Worm (Caenorhabditis elegans) whole organism, L2 larva: Measurements from ENCODE around the gene Y48A6B.14.

ENCODE experiments used
- C34F6.9 ChIP-seq: fragments of 150-350 bp; optimal IDR thresholded peaks from 2 replicates; lab custom pipeline; 2014; ENCODE audit warnings: missing biosample characterization, missing genetic modification characterization
- F13H6.1 ChIP-seq: sonication (generic microtip); optimal IDR thresholded peaks from 2 replicates; lab custom pipeline; 2016; ENCODE audit warnings: missing genetic modification characterization, missing compliant biosample characterization
- R02D3.7 ChIP-seq: fragments of 150-350 bp; optimal IDR thresholded peaks from 2 replicates; lab custom pipeline; 2014; ENCODE audit warnings: missing biosample characterization, missing genetic modification characterization
- Y55F3AM.14 ChIP-seq: fragments of 200-800 bp; sonication (Bioruptor generic); optimal IDR thresholded peaks from 2 replicates; lab custom pipeline; 2018; ENCODE audit warnings: mild to moderate bottlenecking, missing genetic modification characterization, missing compliant biosample characterization
- ZK546.5 ChIP-seq: sonication (generic microtip); optimal IDR thresholded peaks from 2 replicates; lab custom pipeline; 2017; ENCODE audit warnings: missing biosample characterization, missing genetic modification characterization
- alr-1 ChIP-seq: fragments of 150-350 bp; optimal IDR thresholded peaks from 2 replicates; lab custom pipeline; 2014; ENCODE audit warnings: missing biosample characterization, missing genetic modification characterization
- aly-2 ChIP-seq: fragments of 150-350 bp; optimal IDR thresholded peaks from 2 replicates; lab custom pipeline; 2014; ENCODE audit warnings: missing biosample characterization, missing genetic modification characterization
- ama-1 ChIP-seq: fragments of 150-350 bp; optimal IDR thresholded peaks from 2 replicates; lab custom pipeline; 2018; ENCODE audit warnings: inconsistent platforms
- blmp-1 ChIP-seq: sonication (generic microtip); optimal IDR thresholded peaks from 2 replicates; lab custom pipeline; 2017; ENCODE audit warnings: missing genetic modification characterization, mild to moderate bottlenecking, missing compliant biosample characterization, antibody characterized with exemption, moderate library complexity; ENCODE audit not compliant: insufficient read depth
- ceh-16 ChIP-seq: fragments of 150-350 bp; optimal IDR thresholded peaks from 2 replicates; lab custom pipeline; 2014; ENCODE audit warnings: missing biosample characterization, missing genetic modification characterization
- ceh-82 ChIP-seq: fragments of 150-350 bp; optimal IDR thresholded peaks from 2 replicates; lab custom pipeline; 2014; ENCODE audit warnings: missing biosample characterization, missing genetic modification characterization
- crh-2 ChIP-seq: sonication (generic microtip); optimal IDR thresholded peaks from 2 replicates; lab custom pipeline; 2017; ENCODE audit warnings: missing biosample characterization, missing genetic modification characterization
- dmd-4 ChIP-seq: sonication (generic microtip); optimal IDR thresholded peaks from 2 replicates; lab custom pipeline; 2017; ENCODE audit warnings: missing biosample characterization, missing genetic modification characterization
- egl-27 ChIP-seq: sonication (generic microtip); optimal IDR thresholded peaks from 3 replicates; lab custom pipeline; 2017; ENCODE audit warnings: missing biosample characterization, missing genetic modification reagents, missing genetic modification characterization
- elt-1 ChIP-seq: fragments of 150-350 bp; optimal IDR thresholded peaks from 2 replicates; lab custom pipeline; 2014; ENCODE audit warnings: missing biosample characterization, missing genetic modification characterization
- elt-3 ChIP-seq: sonication (generic microtip); optimal IDR thresholded peaks from 2 replicates; lab custom pipeline; 2017; ENCODE audit warnings: missing biosample characterization, missing genetic modification characterization
- fos-1 ChIP-seq: fragments of 150-350 bp; optimal IDR thresholded peaks from 2 replicates; lab custom pipeline; 2014; ENCODE audit warnings: missing biosample characterization, missing genetic modification characterization
- gmeb-1 ChIP-seq: fragments of 150-350 bp; optimal IDR thresholded peaks from 2 replicates; lab custom pipeline; 2014; ENCODE audit warnings: missing biosample characterization, missing genetic modification characterization
- lin-11 ChIP-seq: fragments of 150-350 bp; sonication (generic microtip); optimal IDR thresholded peaks from 2 replicates; lab custom pipeline; 2014; ENCODE audit warnings: missing biosample characterization, missing genetic modification characterization, inconsistent platforms, mixed read lengths
- lin-13 ChIP-seq: fragments of 150-350 bp; optimal IDR thresholded peaks from 2 replicates; lab custom pipeline; 2014; ENCODE audit warnings: missing biosample characterization, missing genetic modification reagents, missing genetic modification characterization
- lin-39 ChIP-seq: fragments of 150-350 bp; optimal IDR thresholded peaks from 2 replicates; lab custom pipeline; 2014; ENCODE audit warnings: missing biosample characterization, missing genetic modification reagents, missing genetic modification characterization
- lsy-2 ChIP-seq, 2 experiments: fragments of 150-350 bp in 1 of 2; sonication (generic microtip) in 1 of 2; optimal IDR thresholded peaks; 2 replicates each; lab custom pipeline; 2014 to 2017; ENCODE audit warnings: missing biosample characterization in 2 of 2, missing genetic modification characterization in 2 of 2
- mab-5 ChIP-seq: fragments of 150-350 bp; optimal IDR thresholded peaks from 2 replicates; lab custom pipeline; 2014; ENCODE audit warnings: missing biosample characterization, missing genetic modification characterization
- mbf-1 ChIP-seq: sonication (generic microtip); optimal IDR thresholded peaks from 2 replicates; lab custom pipeline; 2017; ENCODE audit warnings: missing biosample characterization, missing genetic modification characterization
- mdl-1 ChIP-seq, 2 experiments: fragments of 150-350 bp in 1 of 2; sonication (generic microtip) in 1 of 2; optimal IDR thresholded peaks; 2 replicates each; lab custom pipeline; 2017; ENCODE audit warnings: missing biosample characterization in 2 of 2, missing genetic modification characterization in 2 of 2
- nhr-10 ChIP-seq: sonication (generic microtip); optimal IDR thresholded peaks from 2 replicates; lab custom pipeline; 2017; ENCODE audit warnings: missing biosample characterization, missing genetic modification characterization
- nhr-11 ChIP-seq: fragments of 150-350 bp; optimal IDR thresholded peaks from 2 replicates; lab custom pipeline; 2014; ENCODE audit warnings: missing biosample characterization, missing genetic modification characterization
- nhr-12 ChIP-seq: fragments of 150-350 bp; optimal IDR thresholded peaks from 2 replicates; lab custom pipeline; 2014; ENCODE audit warnings: missing biosample characterization, missing genetic modification characterization
- nhr-129 ChIP-seq: fragments of 150-350 bp; optimal IDR thresholded peaks from 2 replicates; lab custom pipeline; 2014; ENCODE audit warnings: missing biosample characterization, missing genetic modification characterization
- nhr-21 ChIP-seq: fragments of 150-350 bp; optimal IDR thresholded peaks from 2 replicates; lab custom pipeline; 2014; ENCODE audit warnings: missing biosample characterization, missing genetic modification characterization
- nhr-23 ChIP-seq: fragments of 150-350 bp; optimal IDR thresholded peaks from 2 replicates; lab custom pipeline; 2014; ENCODE audit warnings: missing biosample characterization, missing genetic modification reagents, missing genetic modification characterization
- nhr-237 ChIP-seq: fragments of 150-350 bp; optimal IDR thresholded peaks from 2 replicates; lab custom pipeline; 2014; ENCODE audit warnings: missing biosample characterization, missing genetic modification characterization
- nhr-25 ChIP-seq: fragments of 150-350 bp; sonication (generic microtip); optimal IDR thresholded peaks from 3 replicates; lab custom pipeline; 2014; ENCODE audit warnings: missing biosample characterization, missing genetic modification characterization
- nhr-6 ChIP-seq: fragments of 150-350 bp; optimal IDR thresholded peaks from 2 replicates; lab custom pipeline; 2014; ENCODE audit warnings: missing biosample characterization, missing genetic modification characterization
- nhr-77 ChIP-seq: fragments of 150-350 bp; optimal IDR thresholded peaks from 2 replicates; lab custom pipeline; 2014; ENCODE audit warnings: missing biosample characterization, missing genetic modification characterization
- peb-1 ChIP-seq: fragments of 150-350 bp; optimal IDR thresholded peaks from 2 replicates; lab custom pipeline; 2014; ENCODE audit warnings: missing biosample characterization, missing genetic modification characterization
- sem-4 ChIP-seq: fragments of 150-350 bp; optimal IDR thresholded peaks from 2 replicates; lab custom pipeline; 2014; ENCODE audit warnings: missing biosample characterization, missing genetic modification reagents, missing genetic modification characterization
- skn-1 ChIP-seq: sonication (generic microtip); optimal IDR thresholded peaks from 2 replicates; lab custom pipeline; 2017; ENCODE audit warnings: missing biosample characterization, missing genetic modification characterization
- sma-3 ChIP-seq: sonication (generic microtip); optimal IDR thresholded peaks from 2 replicates; lab custom pipeline; 2016; ENCODE audit warnings: missing genetic modification reagents, missing genetic modification characterization, missing compliant biosample characterization
- sma-9 ChIP-seq, 2 experiments: fragments of 150-350 bp in 1 of 2; sonication (generic microtip) in 1 of 2; optimal IDR thresholded peaks; 2 replicates each; lab custom pipeline; 2014 to 2016; ENCODE audit warnings: missing genetic modification characterization in 2 of 2, mild to moderate bottlenecking in 1 of 2, missing biosample characterization in 1 of 2, missing compliant biosample characterization in 1 of 2, missing genetic modification reagents in 1 of 2, moderate library complexity in 1 of 2
- snpc-4 ChIP-seq: fragments of 150-350 bp; optimal IDR thresholded peaks from 2 replicates; lab custom pipeline; 2014; ENCODE audit warnings: missing biosample characterization, missing genetic modification characterization
- unc-39 ChIP-seq: fragments of 150-350 bp; optimal IDR thresholded peaks from 2 replicates; lab custom pipeline; 2014; ENCODE audit warnings: missing biosample characterization, missing genetic modification characterization
- unc-55 ChIP-seq: fragments of 150-350 bp; sonication (generic microtip); optimal IDR thresholded peaks from 3 replicates; lab custom pipeline; 2014; ENCODE audit warnings: missing biosample characterization, missing genetic modification reagents, missing genetic modification characterization
- unc-62 ChIP-seq: fragments of 150-350 bp; optimal IDR thresholded peaks from 2 replicates; lab custom pipeline; 2014; ENCODE audit warnings: missing biosample characterization, missing genetic modification reagents, missing genetic modification characterization
- zag-1 ChIP-seq: fragments of 150-350 bp; optimal IDR thresholded peaks from 2 replicates; lab custom pipeline; 2014; ENCODE audit warnings: missing biosample characterization, missing genetic modification characterization
- ztf-1 ChIP-seq: fragments of 200-800 bp; sonication (Bioruptor generic); conservative IDR thresholded peaks from 2 replicates; pipeline ENCODE4 v1.3.6; 2022; ENCODE audit warnings: missing genetic modification characterization, missing compliant biosample characterization
- ztf-11 ChIP-seq: sonication (generic microtip); optimal IDR thresholded peaks from 2 replicates; lab custom pipeline; 2017; ENCODE audit warnings: missing biosample characterization, missing genetic modification characterization
- ztf-4 ChIP-seq: fragments of 150-350 bp; optimal IDR thresholded peaks from 2 replicates; lab custom pipeline; 2014; ENCODE audit warnings: missing biosample characterization, missing genetic modification characterization

Gene Y48A6B.14

DNA sequence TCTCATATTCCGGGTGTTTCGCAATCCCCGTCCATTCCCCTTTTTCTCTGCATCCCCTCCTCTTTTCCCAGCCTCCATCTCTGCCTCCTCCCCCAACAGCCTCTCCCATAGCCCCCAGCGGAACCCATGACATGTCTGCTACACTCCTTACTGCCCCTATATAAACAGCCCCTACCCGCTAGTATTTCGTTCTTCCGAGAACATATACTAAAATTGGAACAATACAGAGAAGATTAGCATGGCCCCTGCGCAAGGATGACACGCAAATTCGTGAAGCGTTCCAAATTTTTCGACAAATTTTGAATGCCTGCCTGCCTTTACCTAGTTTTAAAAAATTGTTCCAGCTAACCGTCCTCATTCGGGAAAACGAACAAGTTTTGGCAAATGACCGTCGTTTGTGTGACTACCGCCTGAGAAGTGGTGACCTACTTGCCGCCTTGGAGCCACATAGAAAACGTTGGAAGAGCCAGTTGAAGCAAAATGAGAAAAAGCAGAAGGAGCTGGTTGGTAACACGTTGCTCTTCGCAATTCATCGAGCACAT is 41.8 kb upstream of the Y48A6B.14 start:
- peak; percentile 97 for TF ChIP-seq sem-4 (tag; lab: Kevin White, UChicago)
- peak; percentile 76 for TF ChIP-seq ztf-11 (tag; lab: Kevin White, UChicago)
- peak; percentile 36 for TF ChIP-seq mbf-1
- peak; percentile 98 for TF ChIP-seq nhr-21 (tag; lab: Kevin White, UChicago)
- peak; percentile 94 for TF ChIP-seq mab-5 (tag; lab: Kevin White, UChicago)
- no peak for TF ChIP-seq nhr-23 (tag; lab: Kevin White, UChicago)
- TF ChIP-seq Y55F3AM.14 (GFP tag; lab: Kevin White, UChicago): peak; percentile 93
- peak; percentile 95 for TF ChIP-seq ztf-4 (tag; lab: Kevin White, UChicago)
- TF ChIP-seq blmp-1 (tag; lab: Kevin White, UChicago): peak; percentile 82
- peak; percentile 86 for TF ChIP-seq aly-2 (tag; lab: Kevin White, UChicago)
- peak; percentile 96 for TF ChIP-seq nhr-6
- TF ChIP-seq mdl-1 (tag; optimal IDR thresholded peaks at IDR 0.05; lab: Kevin White, UChicago): peak; percentile 66 to 74
- TF ChIP-seq gmeb-1 (tag; lab: Kevin White, UChicago): peak; percentile 93
- 0 out of 2 replicates have a peak, but pooled peaks have one; percentile 53 for TF ChIP-seq ztf-1 (GFP tag; lab: Robert Waterston, UW)
- TF ChIP-seq skn-1 (tag; lab: Kevin White, UChicago): peak; percentile 61
- peak; percentile 59 for TF ChIP-seq dmd-4 (tag; lab: Kevin White, UChicago)
- TF ChIP-seq R02D3.7: peak; percentile 38
- peak; percentile 100 for TF ChIP-seq snpc-4
- TF ChIP-seq elt-1 (tag; lab: Kevin White, UChicago): no peak
- peak; percentile 98 for TF ChIP-seq sma-9 (GFP tag; optimal IDR thresholded peaks at IDR 0.05; lab: Kevin White, UChicago)
- no peak for TF ChIP-seq sma-9 (tag; optimal IDR thresholded peaks at IDR 0.05; lab: Kevin White, UChicago)
- TF ChIP-seq elt-3 (tag; lab: Kevin White, UChicago): no peak
- peak; percentile 75 for TF ChIP-seq ama-1
- no peak for TF ChIP-seq unc-39 (tag; lab: Kevin White, UChicago)
- peak; percentile 52 for TF ChIP-seq nhr-11
- TF ChIP-seq egl-27: peak; percentile 93
- TF ChIP-seq lin-13: peak; percentile 97
- peak; percentile 86 for TF ChIP-seq nhr-237 (tag; lab: Kevin White, UChicago)
- peak; percentile 83 for TF ChIP-seq lin-11 (tag; lab: Kevin White, UChicago)
- TF ChIP-seq unc-55 (GFP tag; lab: Kevin White, UChicago): peak; percentile 92
- peak; percentile 93 for TF ChIP-seq nhr-10
- peak; percentile 96 for TF ChIP-seq F13H6.1
- TF ChIP-seq ZK546.5 (tag; lab: Kevin White, UChicago): peak; percentile 47
- TF ChIP-seq ceh-82 (tag; lab: Kevin White, UChicago): peak; percentile 86
- peak; percentile 90 for TF ChIP-seq ceh-16 (tag; lab: Kevin White, UChicago)
- TF ChIP-seq unc-62 (GFP tag; lab: Kevin White, UChicago): no peak
- peak; percentile 95 for TF ChIP-seq nhr-129 (tag; lab: Kevin White, UChicago)
- no peak for TF ChIP-seq lin-39
- TF ChIP-seq nhr-25: peak; percentile 94
- peak; percentile 81 for TF ChIP-seq nhr-77 (tag; lab: Kevin White, UChicago)
- TF ChIP-seq lsy-2 (tag; optimal IDR thresholded peaks at IDR 0.05; lab: Kevin White, UChicago): peak; percentile 93 to 94
- peak; percentile 89 for TF ChIP-seq zag-1 (tag; lab: Kevin White, UChicago)
- peak; percentile 51 for TF ChIP-seq nhr-12 (tag; lab: Kevin White, UChicago)
- TF ChIP-seq sma-3 (GFP tag; lab: Kevin White, UChicago): peak; percentile 95
- no peak for TF ChIP-seq alr-1
- TF ChIP-seq C34F6.9 (tag; lab: Kevin White, UChicago): peak; percentile 93
- peak; percentile 98 for TF ChIP-seq crh-2
- TF ChIP-seq fos-1 (tag; lab: Kevin White, UChicago): peak; percentile 80
- TF ChIP-seq peb-1 (tag; lab: Kevin White, UChicago): no peak
- TF ChIP-seq, all 48 proteins: peak for 40
